Worm (Caenorhabditis elegans) whole organism, L2 larva: Measurements from ENCODE around the gene dtmk-1.

Experiments
- F13H6.1 ChIP-seq: sonication (generic microtip); optimal IDR thresholded peaks from 2 replicates; lab custom pipeline; 2016; ENCODE audit warnings: missing genetic modification characterization, missing compliant biosample characterization
- Y55F3AM.14 ChIP-seq: fragments of 200-800 bp; sonication (Bioruptor generic); optimal IDR thresholded peaks from 2 replicates; lab custom pipeline; 2018; ENCODE audit warnings: mild to moderate bottlenecking, missing genetic modification characterization, missing compliant biosample characterization
- aly-2 ChIP-seq: fragments of 150-350 bp; optimal IDR thresholded peaks from 2 replicates; lab custom pipeline; 2014; ENCODE audit warnings: missing biosample characterization, missing genetic modification characterization
- ceh-16 ChIP-seq: fragments of 150-350 bp; optimal IDR thresholded peaks from 2 replicates; lab custom pipeline; 2014; ENCODE audit warnings: missing biosample characterization, missing genetic modification characterization
- ceh-82 ChIP-seq: fragments of 150-350 bp; optimal IDR thresholded peaks from 2 replicates; lab custom pipeline; 2014; ENCODE audit warnings: missing biosample characterization, missing genetic modification characterization
- dmd-4 ChIP-seq: sonication (generic microtip); optimal IDR thresholded peaks from 2 replicates; lab custom pipeline; 2017; ENCODE audit warnings: missing biosample characterization, missing genetic modification characterization
- egl-27 ChIP-seq: sonication (generic microtip); optimal IDR thresholded peaks from 3 replicates; lab custom pipeline; 2017; ENCODE audit warnings: missing biosample characterization, missing genetic modification reagents, missing genetic modification characterization
- nhr-237 ChIP-seq: fragments of 150-350 bp; optimal IDR thresholded peaks from 2 replicates; lab custom pipeline; 2014; ENCODE audit warnings: missing biosample characterization, missing genetic modification characterization
- skn-1 ChIP-seq: sonication (generic microtip); optimal IDR thresholded peaks from 2 replicates; lab custom pipeline; 2017; ENCODE audit warnings: missing biosample characterization, missing genetic modification characterization
- unc-39 ChIP-seq: fragments of 150-350 bp; optimal IDR thresholded peaks from 2 replicates; lab custom pipeline; 2014; ENCODE audit warnings: missing biosample characterization, missing genetic modification characterization
- unc-62 ChIP-seq: fragments of 150-350 bp; optimal IDR thresholded peaks from 2 replicates; lab custom pipeline; 2014; ENCODE audit warnings: missing biosample characterization, missing genetic modification reagents, missing genetic modification characterization

DNA sequence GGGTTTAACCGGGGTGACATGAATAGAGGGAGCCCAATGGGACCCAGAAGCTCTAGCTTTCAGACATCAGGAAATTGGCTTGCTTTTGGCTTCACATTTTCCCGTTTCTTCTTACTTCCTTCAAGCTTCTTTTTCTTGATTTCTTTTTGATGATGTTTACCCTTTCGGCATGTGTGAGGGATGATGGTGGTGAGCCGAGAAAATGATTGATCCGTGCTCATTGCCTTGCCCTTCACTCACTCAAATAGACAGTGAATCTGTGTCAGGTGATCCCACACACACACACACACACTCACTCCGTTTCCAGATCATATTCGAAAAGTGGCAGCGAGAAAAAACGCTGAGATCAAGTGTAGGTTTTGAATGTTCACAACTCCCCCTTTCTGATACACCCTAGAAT lies 27.8 kb upstream of the dtmk-1 start:
- TF ChIP-seq ceh-82 (no peak), aly-2 (tag; lab: Kevin White, UChicago) (no peak), dmd-4 (no peak), nhr-237 (tag; lab: Kevin White, UChicago) (no peak), ceh-16 (tag; lab: Kevin White, UChicago) (no peak), unc-39 (no peak), skn-1 (tag; lab: Kevin White, UChicago) (no peak), F13H6.1 (tag; lab: Kevin White, UChicago) (no peak), egl-27 (no peak), unc-62 (GFP tag; lab: Kevin White, UChicago) (no peak), Y55F3AM.14 (GFP tag; lab: Kevin White, UChicago) (no peak)
